Worm (Caenorhabditis elegans) whole organism, L1 larva: ENCODE data around the gene F49C12.3.

Experiments used
- C16A3.4 ChIP-seq: fragments of 150-350 bp; optimal IDR thresholded peaks from 2 replicates; lab custom pipeline; 2014; ENCODE audit warnings: missing biosample characterization, missing genetic modification characterization
- Y116A8C.19 ChIP-seq: sonication (generic microtip); optimal IDR thresholded peaks from 2 replicates; lab custom pipeline; 2016; ENCODE audit warnings: missing compliant biosample characterization, missing genetic modification characterization, borderline replicate concordance
- aha-1 ChIP-seq: fragments of 150-350 bp; optimal IDR thresholded peaks from 2 replicates; lab custom pipeline; 2014; ENCODE audit warnings: missing biosample characterization, missing genetic modification characterization
- alr-1 ChIP-seq: fragments of 200-800 bp; sonication (Bioruptor generic); optimal IDR thresholded peaks from 2 replicates; lab custom pipeline; 2018; ENCODE audit warnings: borderline replicate concordance, mild to moderate bottlenecking, missing genetic modification characterization, missing compliant biosample characterization
- aly-2 ChIP-seq: fragments of 150-350 bp; optimal IDR thresholded peaks from 2 replicates; lab custom pipeline; 2014; ENCODE audit warnings: missing biosample characterization, missing genetic modification characterization
- blmp-1 ChIP-seq: fragments of 150-350 bp; optimal IDR thresholded peaks from 2 replicates; lab custom pipeline; 2014; ENCODE audit warnings: missing biosample characterization, missing genetic modification characterization
- ceh-8 ChIP-seq: fragments of 200-800 bp; sonication (Bioruptor generic); optimal IDR thresholded peaks from 2 replicates; lab custom pipeline; 2018; ENCODE audit warnings: mild to moderate bottlenecking, missing genetic modification characterization, moderate library complexity, missing compliant biosample characterization
- ceh-82 ChIP-seq, 3 experiments: fragments of 150-350 bp in 1 of 3; sonication (generic microtip) in 2 of 3; optimal IDR thresholded peaks; 2 replicates each; lab custom pipeline; 2014 to 2017; ENCODE audit warnings: missing biosample characterization in 3 of 3, missing genetic modification characterization in 3 of 3
- ceh-88 ChIP-seq: fragments of 200-800 bp; sonication (Bioruptor generic); IDR thresholded peaks from 2 replicates; pipeline ENCODE4 v1.3.6; 2022; ENCODE audit warnings: missing genetic modification characterization, missing compliant biosample characterization
- ces-1 ChIP-seq: fragments of 150-350 bp; optimal IDR thresholded peaks from 2 replicates; lab custom pipeline; 2014; ENCODE audit warnings: missing biosample characterization, missing genetic modification reagents, missing genetic modification characterization
- dpl-1 ChIP-seq, 3 experiments: fragments of 150-350 bp in 2 of 3; sonication (generic microtip) in 1 of 3; optimal IDR thresholded peaks; 2 replicates each; lab custom pipeline; 2014 to 2017; ENCODE audit warnings: missing biosample characterization in 3 of 3, missing genetic modification characterization in 3 of 3, missing genetic modification reagents in 3 of 3
- efl-1 ChIP-seq, 4 experiments: fragments of 150-350 bp; optimal IDR thresholded peaks in 3 of 4; peaks in 1 of 4; 1 replicate in 1 of 4; 2 replicates in 3 of 4; lab custom pipeline; 2014; ENCODE audit warnings: missing biosample characterization in 2 of 4, missing genetic modification characterization in 2 of 4, missing genetic modification reagents in 2 of 4
- egl-13 ChIP-seq: sonication (generic microtip); optimal IDR thresholded peaks from 2 replicates; lab custom pipeline; 2016; ENCODE audit warnings: missing genotype, missing genetic modification reagents, missing genetic modification characterization, missing compliant biosample characterization
- ets-5 ChIP-seq: fragments of 200-800 bp; sonication (Bioruptor generic); IDR thresholded peaks from 2 replicates; pipeline ENCODE4 v1.3.6; 2022; ENCODE audit warnings: missing genetic modification characterization, missing compliant biosample characterization
- grh-1 ChIP-seq: fragments of 200-800 bp; sonication (Bioruptor generic); IDR thresholded peaks from 2 replicates; pipeline ENCODE4 v1.3.6; 2022; ENCODE audit warnings: missing genetic modification reagents, missing genetic modification characterization, missing compliant biosample characterization
- hlh-4 ChIP-seq: sonication (generic microtip); optimal IDR thresholded peaks from 2 replicates; lab custom pipeline; 2016; ENCODE audit warnings: mild to moderate bottlenecking, missing genetic modification characterization, missing compliant biosample characterization
- irx-1 ChIP-seq: sonication (generic microtip); optimal IDR thresholded peaks from 2 replicates; lab custom pipeline; 2016; ENCODE audit warnings: missing genetic modification characterization, missing compliant biosample characterization
- isw-1 ChIP-seq: fragments of 200-800 bp; sonication (Bioruptor generic); IDR thresholded peaks from 2 replicates; pipeline ENCODE4 v1.3.6; 2022; ENCODE audit warnings: missing genetic modification characterization, missing compliant biosample characterization
- lin-13 ChIP-seq: fragments of 150-350 bp; optimal IDR thresholded peaks from 2 replicates; lab custom pipeline; 2014; ENCODE audit warnings: missing biosample characterization, missing genetic modification reagents, missing genetic modification characterization
- lin-14 ChIP-seq: fragments of 200-800 bp; sonication (Bioruptor generic); optimal IDR thresholded peaks from 2 replicates; lab custom pipeline; 2018; ENCODE audit warnings: mild to moderate bottlenecking, missing genetic modification characterization, moderate library complexity, missing compliant biosample characterization
- lin-15B ChIP-seq: fragments of 150-350 bp; sonication (generic microtip); optimal IDR thresholded peaks from 3 replicates; lab custom pipeline; 2014; ENCODE audit warnings: missing biosample characterization, missing genetic modification characterization
- mab-9 ChIP-seq: fragments of 200-800 bp; sonication (Bioruptor generic); IDR thresholded peaks from 2 replicates; pipeline ENCODE4 v1.3.6; 2022; ENCODE audit warnings: missing genetic modification reagents, missing genetic modification characterization, missing compliant biosample characterization
- nhr-11 ChIP-seq: fragments of 150-350 bp; optimal IDR thresholded peaks from 2 replicates; lab custom pipeline; 2014; ENCODE audit warnings: missing biosample characterization, missing genetic modification characterization
- nhr-12 ChIP-seq: sonication (generic microtip); optimal IDR thresholded peaks from 2 replicates; lab custom pipeline; 2017; ENCODE audit warnings: missing biosample characterization, missing genetic modification characterization
- nhr-20 ChIP-seq: sonication (generic microtip); optimal IDR thresholded peaks from 2 replicates; lab custom pipeline; 2016; ENCODE audit warnings: mild to moderate bottlenecking, missing genetic modification characterization, missing compliant biosample characterization
- nhr-237 ChIP-seq: fragments of 150-350 bp; optimal IDR thresholded peaks from 2 replicates; lab custom pipeline; 2014; ENCODE audit warnings: missing biosample characterization, missing genetic modification characterization
- nhr-71 ChIP-seq: sonication (generic microtip); optimal IDR thresholded peaks from 2 replicates; lab custom pipeline; 2016; ENCODE audit warnings: mild to moderate bottlenecking, missing genetic modification characterization, moderate library complexity, missing compliant biosample characterization
- nhr-76 ChIP-seq: sonication (generic microtip); optimal IDR thresholded peaks from 2 replicates; lab custom pipeline; 2017; ENCODE audit warnings: missing biosample characterization, missing genetic modification characterization
- nhr-77 ChIP-seq: fragments of 150-350 bp; optimal IDR thresholded peaks from 2 replicates; lab custom pipeline; 2014; ENCODE audit warnings: missing biosample characterization, missing genetic modification characterization
- nhr-84 ChIP-seq: sonication (generic microtip); optimal IDR thresholded peaks from 2 replicates; lab custom pipeline; 2017; ENCODE audit warnings: missing biosample characterization, missing genetic modification characterization
- nhr-85 ChIP-seq: sonication (generic microtip); peaks from one replicate; lab custom pipeline; 2016; ENCODE audit warnings: missing genetic modification characterization, inconsistent platforms, missing compliant biosample characterization
- pag-3 ChIP-seq: sonication (generic microtip); optimal IDR thresholded peaks from 2 replicates; lab custom pipeline; 2017; ENCODE audit warnings: missing genetic modification characterization, mild to moderate bottlenecking, missing compliant biosample characterization, antibody characterized with exemption, borderline replicate concordance; ENCODE audit not compliant: insufficient read depth
- rnt-1 ChIP-seq: sonication (generic microtip); optimal IDR thresholded peaks from 2 replicates; lab custom pipeline; 2016; ENCODE audit warnings: mild to moderate bottlenecking, missing genetic modification characterization, moderate library complexity, missing compliant biosample characterization
- skn-1 ChIP-seq: fragments of 150-350 bp; optimal IDR thresholded peaks from 2 replicates; lab custom pipeline; 2014; ENCODE audit warnings: missing biosample characterization, missing genetic modification characterization
- sptf-1 ChIP-seq: fragments of 150-350 bp; optimal IDR thresholded peaks from 2 replicates; lab custom pipeline; 2014; ENCODE audit warnings: missing biosample characterization, missing genetic modification characterization
- tbx-2 ChIP-seq: sonication (generic microtip); optimal IDR thresholded peaks from 2 replicates; lab custom pipeline; 2016; ENCODE audit warnings: missing genetic modification characterization, missing compliant biosample characterization
- unc-130 ChIP-seq: fragments of 150-350 bp; optimal IDR thresholded peaks from 2 replicates; lab custom pipeline; 2017; ENCODE audit warnings: missing biosample characterization, missing genetic modification characterization, inconsistent platforms
- unc-30 ChIP-seq: sonication (generic microtip); optimal IDR thresholded peaks from 2 replicates; lab custom pipeline; 2017; ENCODE audit warnings: missing biosample characterization, missing genetic modification characterization
- vab-15 ChIP-seq: sonication (generic microtip); optimal IDR thresholded peaks from 2 replicates; lab custom pipeline; 2017; ENCODE audit warnings: missing genotype, mild to moderate bottlenecking, missing genetic modification characterization, missing compliant biosample characterization
- zag-1 ChIP-seq: fragments of 150-350 bp; optimal IDR thresholded peaks from 2 replicates; lab custom pipeline; 2014; ENCODE audit warnings: missing biosample characterization, missing genetic modification characterization
- zip-4 ChIP-seq: fragments of 200-800 bp; sonication (Bioruptor generic); optimal IDR thresholded peaks from 2 replicates; lab custom pipeline; 2018; ENCODE audit warnings: mild to moderate bottlenecking, missing genetic modification characterization, moderate library complexity, missing compliant biosample characterization
- ztf-4 ChIP-seq: fragments of 150-350 bp; optimal IDR thresholded peaks from 2 replicates; lab custom pipeline; 2014; ENCODE audit warnings: missing biosample characterization, missing genetic modification characterization

The F49C12.3 gene

ce11 chrIV:9316068-9316681 lies 15.9 kb downstream of the F49C12.3 start, which contains the start of the genes F49C12.9 and rpn-7 (continued):
- peak; percentile 11 to 48 (median 47) for TF ChIP-seq dpl-1 (GFP tag; optimal IDR thresholded peaks at IDR 0.05; lab: Kevin White, UChicago)

ce11 chrIV:9318147-9318546 lies 17.9 kb downstream of the F49C12.3 start:
- TF ChIP-seq ceh-82 (tag; optimal IDR thresholded peaks at IDR 0.05; lab: Kevin White, UChicago) = no peak
- TF ChIP-seq rnt-1 (tag; lab: Kevin White, UChicago) = no peak
- TF ChIP-seq nhr-84 (tag; lab: Kevin White, UChicago) = no peak
- no peak for TF ChIP-seq ceh-8 (GFP tag; lab: Kevin White, UChicago)
- TF ChIP-seq aly-2 (tag; lab: Kevin White, UChicago) = no peak
- TF ChIP-seq sptf-1 (tag; lab: Kevin White, UChicago) = no peak
- no peak for TF ChIP-seq alr-1 (tag; lab: Kevin White, UChicago)
- TF ChIP-seq nhr-20 (tag; lab: Kevin White, UChicago) = no peak
- no peak for TF ChIP-seq dpl-1 (GFP tag; optimal IDR thresholded peaks at IDR 0.05; lab: Kevin White, UChicago)
- no peak for TF ChIP-seq skn-1 (tag; lab: Kevin White, UChicago)
- no peak for TF ChIP-seq nhr-11 (tag; lab: Kevin White, UChicago)
- TF ChIP-seq lin-14 (GFP tag; lab: Kevin White, UChicago) = no peak
- TF ChIP-seq aha-1 (tag; lab: Kevin White, UChicago) = no peak
- TF ChIP-seq nhr-237 (tag; lab: Kevin White, UChicago) = no peak
- TF ChIP-seq ets-5 (GFP tag; lab: Robert Waterston, UW) = no peak
- no peak for TF ChIP-seq unc-30 (tag; lab: Kevin White, UChicago)
- no peak for TF ChIP-seq irx-1 (tag; lab: Kevin White, UChicago)

- TF ChIP-seq nhr-76 = no peak
- no peak for TF ChIP-seq vab-15
- TF ChIP-seq zag-1 = no peak
- no peak for TF ChIP-seq ces-1 (GFP tag; lab: Kevin White, UChicago)
- TF ChIP-seq, all 84 proteins: peak for 0
Measured at ce11 chrIV:9319080-9319479, 18.9 kb downstream of the F49C12.3 start, which contains the start of the genes F49C12.11 and nemt-1. TSS of gene F49C12.11 (plus strand) at chrIV:9319380. TSS of gene nemt-1 (minus strand) at chrIV:9319439.

- TF ChIP-seq ceh-88 (GFP tag; lab: Robert Waterston, UW) (no peak), nhr-71 (tag; lab: Kevin White, UChicago) (peak; percentile 16)
- TF ChIP-seq, all 84 proteins: peak for 1
Measured at ce11 chrIV:9320023-9320422, 19.8 kb downstream of the F49C12.3 start.

- TF ChIP-seq unc-130 (tag; lab: Kevin White, UChicago) (no peak), lin-13 (GFP tag; lab: Kevin White, UChicago) (no peak), sptf-1 (tag; lab: Kevin White, UChicago) (no peak), lin-15B (tag; lab: Kevin White, UChicago) (no peak), hlh-4 (no peak), pag-3 (tag; lab: Kevin White, UChicago) (no peak), nhr-77 (tag; lab: Kevin White, UChicago) (no peak), Y116A8C.19 (tag; lab: Kevin White, UChicago) (no peak), C16A3.4 (tag; lab: Kevin White, UChicago) (no peak), mab-9 (GFP tag; lab: Robert Waterston, UW) (no peak), blmp-1 (tag; lab: Kevin White, UChicago) (peak; percentile 26), ceh-8 (GFP tag; lab: Kevin White, UChicago) (no peak), egl-13 (tag; lab: Kevin White, UChicago) (no peak), isw-1 (GFP tag; lab: Robert Waterston, UW) (no peak), nhr-237 (tag; lab: Kevin White, UChicago) (peak; percentile 13), zip-4 (GFP tag; lab: Kevin White, UChicago) (peak; percentile 45), nhr-85 (tag; lab: Kevin White, UChicago) (peak; percentile 70), efl-1 (optimal IDR thresholded peaks at IDR 0.05; lab: Kevin White, UChicago) (peak; percentile 10 to 42), efl-1 (GFP tag; optimal IDR thresholded peaks at IDR 0.05 in 1 of 2; lab: Kevin White, UChicago) (peak; percentile 27 to 34), ztf-4 (tag; lab: Kevin White, UChicago) (no peak), tbx-2 (peak; percentile 16), grh-1 (GFP tag; lab: Robert Waterston, UW) (no peak), nhr-12 (tag; lab: Kevin White, UChicago) (no peak), rnt-1 (tag; lab: Kevin White, UChicago) (no peak), aha-1 (tag; lab: Kevin White, UChicago) (no peak)
Measured at ce11 chrIV:9321039-9321851, 21.0 kb downstream of the F49C12.3 start, which contains the start of the genes F49C12.12 and vha-17. TSS of gene F49C12.12 (minus strand) at chrIV:9321089. TSS of gene vha-17 (plus strand) at chrIV:9321801.
